Fruit fly (Drosophila melanogaster): ENCODE data around the gene Ref1.
A peak's percentile ranks its signal among the peaks of the same experiment; 100 is the strongest.

Ref1 gene

DNA sequence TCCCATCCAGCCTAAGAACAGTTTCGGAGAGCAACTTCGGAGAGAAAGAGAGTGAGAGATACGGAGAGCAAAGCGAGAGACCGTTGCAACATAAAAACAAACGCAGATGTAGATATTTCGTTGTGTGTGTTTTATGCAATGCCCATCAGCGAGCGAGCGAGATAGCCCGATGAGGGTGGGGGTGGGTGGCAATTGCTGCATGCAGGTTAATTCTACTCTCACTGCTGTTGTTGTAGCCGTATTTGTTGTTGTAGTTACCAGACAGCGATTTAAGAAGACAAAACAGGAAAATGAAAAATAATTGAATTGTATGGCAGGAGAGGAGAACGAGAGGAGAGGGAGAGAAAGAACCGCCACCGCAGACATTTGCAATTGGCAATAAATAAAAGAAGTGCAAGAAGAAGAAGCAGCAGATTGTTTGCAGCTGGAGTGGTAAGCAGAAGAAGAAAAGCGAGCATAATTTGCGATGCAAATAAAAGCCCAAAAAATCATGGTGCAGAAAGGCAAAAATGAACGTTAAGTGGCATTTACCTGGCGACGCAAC lies 29.6 kb upstream of the Ref1 start:
- no peak for TF ChIP-seq psq (optimal IDR thresholded peaks at IDR 0.05)
- TF ChIP-seq EcR (GFP tag; optimal IDR thresholded peaks at IDR 0.05) = peak in 1 of 2 experiments; percentile 59

DNA sequence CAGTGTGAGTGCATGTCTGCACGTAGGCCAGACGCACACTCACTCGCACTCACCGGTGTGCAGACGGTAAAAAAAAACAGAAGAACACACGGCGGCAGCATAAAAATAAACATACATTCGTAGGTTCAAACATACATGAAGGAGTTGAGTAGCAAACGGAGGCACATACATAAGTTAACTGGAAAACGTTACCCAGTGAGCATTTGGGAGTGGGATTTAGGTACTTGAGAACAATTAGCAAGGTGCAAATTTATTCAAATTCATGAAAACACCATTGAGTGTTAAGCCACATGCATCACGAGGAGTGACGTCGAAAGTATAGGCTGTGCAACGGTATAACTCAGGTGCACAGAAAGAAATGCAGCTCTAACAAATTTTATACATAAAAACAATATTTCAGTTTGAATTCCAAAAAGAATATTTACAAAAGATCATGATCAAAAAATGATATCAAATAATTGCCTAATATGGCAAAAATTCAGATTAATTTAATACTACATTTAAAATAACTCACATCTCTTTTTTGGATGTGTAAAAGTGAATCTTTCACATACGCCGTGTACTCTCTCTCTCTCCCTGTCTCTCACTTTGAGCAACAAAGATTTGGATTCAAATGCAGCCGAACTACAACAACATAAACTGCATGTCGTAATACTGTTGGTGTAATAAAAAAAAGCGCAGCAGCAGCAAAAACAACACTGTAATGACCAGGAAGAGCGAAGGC lies 28.6 kb upstream of the Ref1 start:
- no peak for TF ChIP-seq psq (optimal IDR thresholded peaks at IDR 0.05)
- no peak for TF ChIP-seq usp (GFP tag; optimal IDR thresholded peaks at IDR 0.05)
- TF ChIP-seq Dll (optimal IDR thresholded peaks at IDR 0.05) = no peak

DNA sequence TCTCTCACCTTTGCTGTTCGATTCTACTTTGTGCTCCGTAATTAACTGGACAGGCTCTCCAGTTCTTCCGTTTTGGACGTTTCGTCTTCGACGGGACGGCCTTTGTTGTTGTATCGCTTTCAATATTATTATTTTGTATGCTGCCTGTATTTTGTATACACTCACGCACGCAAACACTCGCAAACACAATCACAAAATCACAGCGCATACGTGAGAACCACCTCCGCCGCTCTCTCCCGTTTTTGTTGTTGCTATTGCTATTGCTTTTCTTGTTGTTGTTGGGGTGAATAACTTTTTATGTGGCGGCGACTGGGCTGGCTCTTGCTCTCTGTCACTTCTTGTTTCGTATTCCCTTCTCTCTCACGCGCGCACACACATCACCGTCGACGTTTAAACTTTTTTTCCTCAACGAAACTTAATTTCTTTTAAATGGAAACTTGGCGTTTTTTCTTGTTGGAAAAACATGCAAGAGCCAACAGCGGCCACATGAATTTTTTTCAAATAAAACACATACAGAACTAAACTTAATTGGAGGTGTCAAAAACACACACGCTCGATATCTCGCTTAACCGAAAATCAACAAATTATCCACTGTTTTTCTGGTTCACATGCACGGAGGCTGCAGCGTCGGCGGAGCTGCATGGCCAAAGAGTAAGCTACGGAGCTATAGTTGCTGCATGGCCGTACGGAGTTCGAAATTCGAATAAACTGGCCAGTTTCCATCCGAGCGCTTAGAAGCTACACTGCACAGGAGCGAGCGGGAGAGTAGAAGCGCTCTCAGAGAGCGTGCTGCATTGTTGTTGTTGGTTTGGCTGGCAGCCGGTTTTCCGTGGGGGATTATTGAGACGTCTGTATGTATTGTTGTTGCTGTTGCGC lies 27.8 kb upstream of the Ref1 start:
- TF ChIP-seq Dll (optimal IDR thresholded peaks at IDR 0.05) (peak; percentile 94), psq (optimal IDR thresholded peaks at IDR 0.05) (no peak), EcR (GFP tag; optimal IDR thresholded peaks at IDR 0.05) (peak in 1 of 2 experiments; percentile 95)

DNA sequence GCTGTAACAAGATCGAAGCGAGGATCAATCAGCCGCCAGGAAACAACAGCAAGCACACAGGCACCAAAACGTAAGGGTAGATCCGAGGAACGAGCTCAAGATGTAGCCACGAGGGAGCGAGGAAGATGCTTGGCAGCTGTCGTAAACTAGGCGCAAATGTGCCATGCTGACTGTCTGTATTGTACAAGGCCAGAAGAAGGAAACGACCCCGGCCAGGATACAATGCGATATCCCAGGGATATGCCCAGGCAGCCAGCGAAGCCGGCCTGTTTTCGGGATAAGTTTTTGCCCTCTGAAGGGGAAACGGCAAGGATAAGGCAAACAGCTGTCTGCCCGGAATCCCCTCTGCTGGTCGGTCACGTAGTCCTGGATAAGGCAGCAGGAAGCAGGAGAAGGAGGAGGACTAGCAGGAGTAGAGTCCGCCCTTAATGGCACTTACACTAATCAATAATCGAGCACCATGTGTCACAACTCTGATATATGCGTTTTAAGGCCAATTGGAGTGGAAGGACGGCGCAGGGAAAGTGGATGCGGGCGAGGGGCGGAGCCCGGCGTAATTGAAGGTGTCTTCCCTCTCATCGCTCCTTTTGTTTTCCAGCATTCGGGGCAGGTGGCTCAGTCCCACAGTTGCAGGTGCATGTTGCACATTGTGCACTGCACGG lies 25.4 kb upstream of the Ref1 start:
- TF ChIP-seq psq (optimal IDR thresholded peaks at IDR 0.05) (no peak), pan (optimal IDR thresholded peaks at IDR 0.05) (peak; percentile 5)

DNA sequence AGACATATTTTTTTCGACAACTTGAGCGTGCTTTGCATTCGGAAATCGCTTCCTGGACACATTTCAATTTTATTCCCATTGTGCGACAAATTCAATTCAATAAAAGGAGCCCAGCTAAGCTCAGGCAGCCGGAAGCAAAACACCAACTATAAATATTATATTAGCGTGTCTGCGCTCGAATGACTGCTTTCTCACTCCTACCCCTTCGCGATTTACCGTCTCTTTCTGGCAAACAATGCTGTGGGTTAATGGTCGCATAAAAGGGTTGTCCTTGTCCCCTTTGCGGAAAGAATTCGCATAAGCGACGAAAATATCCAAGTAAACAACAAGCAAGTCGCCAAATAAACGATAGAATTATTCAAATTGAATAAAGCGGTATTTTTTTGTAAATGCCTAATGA lies 24.1 kb upstream of the Ref1 start:
- TF ChIP-seq pan (optimal IDR thresholded peaks at IDR 0.05) = no peak
- no peak for TF ChIP-seq psq (optimal IDR thresholded peaks at IDR 0.05)
- no peak for TF ChIP-seq usp (GFP tag; optimal IDR thresholded peaks at IDR 0.05)
- TF ChIP-seq Dll (optimal IDR thresholded peaks at IDR 0.05) = no peak
- no peak for TF ChIP-seq EcR (GFP tag; optimal IDR thresholded peaks at IDR 0.05)
- TF ChIP-seq CG8478 (optimal IDR thresholded peaks at IDR 0.05) = no peak

DNA sequence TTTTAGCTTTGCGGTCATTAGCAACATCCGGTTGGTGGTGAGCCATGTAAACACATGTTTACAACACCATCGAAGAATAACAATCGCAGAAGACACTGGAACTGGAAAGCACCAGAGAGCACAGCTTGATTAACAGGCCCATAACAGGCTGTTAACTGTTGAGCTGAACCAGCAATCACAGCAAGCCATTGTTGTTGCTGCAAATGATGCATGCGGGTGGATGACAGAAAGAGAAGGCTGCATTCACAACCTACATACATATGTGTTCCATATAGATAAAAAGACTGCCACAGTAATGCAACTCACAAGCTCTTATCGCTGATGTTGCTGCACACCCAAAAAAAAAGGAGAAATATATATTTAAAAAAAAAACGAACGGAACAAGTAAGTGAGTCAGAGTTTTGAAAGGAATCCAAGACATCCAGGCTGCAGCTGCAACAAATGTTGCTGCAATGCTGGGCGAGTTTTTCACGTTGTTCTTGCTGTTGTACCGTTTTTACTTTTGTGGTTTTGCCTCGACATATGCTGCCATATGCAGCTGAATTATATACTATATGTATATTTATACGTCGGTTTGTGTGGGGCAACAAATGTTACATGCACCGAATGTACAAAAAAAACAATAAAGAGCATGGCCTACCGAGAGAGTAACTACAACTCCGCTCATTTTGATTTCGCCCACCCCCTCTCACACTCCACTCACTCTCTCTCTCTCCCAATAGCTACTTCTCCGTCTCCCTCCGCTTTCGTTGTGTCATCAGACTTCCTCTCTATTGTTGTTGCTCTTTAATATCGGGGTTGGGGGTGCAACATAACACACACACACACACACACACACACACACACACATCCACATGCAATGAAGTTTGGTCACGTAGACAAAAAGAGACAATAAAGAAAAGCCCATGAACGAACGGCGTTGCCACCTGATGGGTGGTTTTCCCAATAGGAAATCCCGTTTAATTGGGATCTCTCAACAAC lies 23.0 kb upstream of the Ref1 start:
- TF ChIP-seq Dll (optimal IDR thresholded peaks at IDR 0.05) (no peak), CG8478 (optimal IDR thresholded peaks at IDR 0.05) (no peak)

DNA sequence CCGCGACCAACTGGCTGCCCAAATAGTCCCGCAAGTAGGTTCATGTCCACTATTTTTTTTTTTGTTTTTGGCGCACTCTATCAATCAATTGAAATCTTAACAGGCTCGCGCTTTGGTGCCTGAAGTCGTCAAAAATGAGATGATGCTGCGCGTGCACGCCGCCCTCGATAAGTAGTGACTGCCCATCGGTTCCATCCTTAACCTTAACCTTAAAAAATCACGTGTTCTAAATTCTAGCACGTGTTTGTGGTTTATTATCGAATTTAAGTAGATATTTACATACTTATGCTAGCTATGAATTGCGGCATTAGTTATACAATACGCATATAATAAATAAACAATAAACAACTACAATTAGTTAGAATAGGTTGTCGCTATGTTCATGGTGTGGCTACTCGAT lies 14.2 kb upstream of the Ref1 start:
- TF ChIP-seq pan (optimal IDR thresholded peaks at IDR 0.05) = no peak
- no peak for TF ChIP-seq psq (optimal IDR thresholded peaks at IDR 0.05)
- TF ChIP-seq EcR (GFP tag; optimal IDR thresholded peaks at IDR 0.05) = no peak
- TF ChIP-seq CG8478 (optimal IDR thresholded peaks at IDR 0.05) = no peak
- TF ChIP-seq usp (GFP tag; optimal IDR thresholded peaks at IDR 0.05) = no peak
- no peak for TF ChIP-seq Dll (optimal IDR thresholded peaks at IDR 0.05)

DNA sequence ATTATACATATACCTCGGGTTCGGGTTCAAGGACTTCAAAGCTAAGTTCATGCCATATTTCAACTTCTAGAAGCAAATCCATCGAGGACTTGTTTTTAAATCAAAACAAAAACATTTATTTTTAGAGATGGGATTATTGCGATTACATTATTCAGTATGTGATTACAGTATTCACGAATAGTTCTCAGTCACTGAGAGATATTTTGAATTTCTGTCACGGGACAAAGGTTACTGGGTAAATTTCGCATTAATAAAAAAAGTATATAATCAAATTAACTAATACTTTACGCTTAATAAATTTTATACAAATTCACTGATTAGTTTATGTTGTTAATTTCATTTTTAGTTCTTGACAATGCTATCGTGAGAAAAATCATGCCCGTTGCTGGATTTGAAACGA lies 13.4 kb upstream of the Ref1 start:
- TF ChIP-seq Dll (optimal IDR thresholded peaks at IDR 0.05) = no peak

DNA sequence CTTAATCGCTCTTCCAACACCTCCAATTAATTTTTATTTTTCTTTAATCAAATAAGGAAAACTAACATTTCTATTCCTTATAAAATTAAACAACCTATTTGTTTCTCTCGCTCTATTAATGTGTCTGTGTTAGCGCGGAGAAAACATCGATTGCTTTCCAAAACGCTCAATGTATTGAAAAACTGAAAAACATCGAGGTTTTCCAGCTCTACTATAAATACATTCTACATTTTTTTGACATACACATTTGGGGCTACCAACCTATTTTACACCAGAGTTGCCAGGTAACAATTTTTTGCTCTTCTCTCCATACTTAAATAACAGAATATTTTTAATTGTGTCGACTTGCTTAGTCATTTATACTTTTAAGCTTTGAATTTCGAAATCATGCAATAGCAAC lies 11.7 kb upstream of the Ref1 start:
- TF ChIP-seq EcR (GFP tag; optimal IDR thresholded peaks at IDR 0.05) (no peak), Dll (optimal IDR thresholded peaks at IDR 0.05) (no peak), usp (GFP tag; optimal IDR thresholded peaks at IDR 0.05) (no peak), pan (optimal IDR thresholded peaks at IDR 0.05) (no peak), CG8478 (optimal IDR thresholded peaks at IDR 0.05) (no peak), psq (optimal IDR thresholded peaks at IDR 0.05) (no peak)

DNA sequence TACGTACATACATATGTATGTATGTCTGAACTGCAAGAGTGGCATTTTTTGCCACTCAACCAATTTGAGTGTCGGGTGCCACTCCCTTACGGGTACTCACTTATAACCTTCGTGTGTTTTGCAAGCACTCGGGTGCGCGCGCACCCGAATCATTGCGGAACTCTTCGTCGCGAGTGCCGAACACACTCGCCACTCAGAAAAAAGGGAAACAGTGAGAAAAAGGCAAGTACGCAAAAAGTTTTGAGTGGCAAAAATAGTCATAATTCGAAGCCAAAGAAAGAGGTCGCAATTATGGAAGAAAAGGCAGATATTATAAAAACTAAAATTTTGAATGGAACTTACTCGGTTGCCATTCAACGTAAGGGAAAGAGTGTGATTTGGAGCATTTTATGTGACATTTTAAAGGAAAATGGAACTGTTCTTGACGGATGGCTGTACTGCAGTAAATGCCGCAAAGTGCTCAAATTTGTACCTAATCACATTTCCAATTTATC lies 10.2 kb upstream of the Ref1 start:
- TF ChIP-seq Dll (optimal IDR thresholded peaks at IDR 0.05) = no peak
- TF ChIP-seq pan (optimal IDR thresholded peaks at IDR 0.05) = peak; percentile 87
- no peak for TF ChIP-seq psq (optimal IDR thresholded peaks at IDR 0.05)

DNA sequence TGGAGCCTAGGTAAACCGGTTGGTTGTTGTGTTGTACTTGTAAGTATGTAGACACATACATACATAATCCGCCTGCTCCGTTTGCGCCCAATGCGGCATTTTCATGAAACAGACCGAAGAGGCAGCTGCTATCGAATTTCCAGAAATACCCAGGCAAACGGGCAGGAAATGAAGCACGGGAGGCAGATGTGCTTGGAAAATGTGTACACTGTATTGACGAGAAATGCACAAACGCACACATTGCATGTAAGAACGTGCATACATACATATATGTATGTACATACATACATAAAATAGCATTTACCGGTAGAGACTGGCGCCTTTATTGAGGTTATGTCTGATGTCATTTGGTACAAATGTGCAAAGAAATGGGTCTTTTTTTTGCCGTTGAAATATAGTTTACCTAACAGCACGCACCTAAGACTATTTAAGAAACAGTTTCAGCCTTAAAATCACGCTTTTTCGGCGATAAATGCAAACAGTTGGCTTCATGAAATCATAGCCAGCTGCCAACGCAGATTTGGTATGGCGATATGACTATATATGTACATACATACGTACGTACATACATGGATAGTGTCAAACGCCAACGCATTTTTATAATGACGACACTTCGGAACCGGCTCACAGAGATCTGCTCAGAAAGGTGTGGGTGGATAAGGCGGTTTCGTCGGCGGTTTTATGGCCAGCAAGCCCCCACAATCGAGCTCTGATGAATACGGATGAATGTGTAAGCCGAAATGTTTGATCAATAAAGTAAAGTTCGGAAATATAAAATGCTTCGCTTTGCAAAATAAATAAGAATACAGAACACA lies 9.5 kb upstream of the Ref1 start:
- TF ChIP-seq EcR (GFP tag; optimal IDR thresholded peaks at IDR 0.05) (no peak), CG8478 (optimal IDR thresholded peaks at IDR 0.05) (no peak), psq (optimal IDR thresholded peaks at IDR 0.05) (no peak), Dll (optimal IDR thresholded peaks at IDR 0.05) (no peak), usp (GFP tag; optimal IDR thresholded peaks at IDR 0.05) (no peak), pan (optimal IDR thresholded peaks at IDR 0.05) (no peak)
